Worm (Caenorhabditis elegans) whole organism, L1 larva: ENCODE data around the gene F19G12.4.

Source experiments
- C16A3.4 ChIP-seq: fragments of 150-350 bp; optimal IDR thresholded peaks from 2 replicates; lab custom pipeline; 2014; ENCODE audit warnings: missing biosample characterization, missing genetic modification characterization
- Y116A8C.19 ChIP-seq: sonication (generic microtip); optimal IDR thresholded peaks from 2 replicates; lab custom pipeline; 2016; ENCODE audit warnings: missing compliant biosample characterization, missing genetic modification characterization, borderline replicate concordance
- ama-1 ChIP-seq: fragments of 150-350 bp; optimal IDR thresholded peaks from 2 replicates; lab custom pipeline; 2014
- ceh-8 ChIP-seq: fragments of 200-800 bp; sonication (Bioruptor generic); optimal IDR thresholded peaks from 2 replicates; lab custom pipeline; 2018; ENCODE audit warnings: mild to moderate bottlenecking, missing genetic modification characterization, moderate library complexity, missing compliant biosample characterization
- ceh-88 ChIP-seq: fragments of 200-800 bp; sonication (Bioruptor generic); IDR thresholded peaks from 2 replicates; pipeline ENCODE4 v1.3.6; 2022; ENCODE audit warnings: missing genetic modification characterization, missing compliant biosample characterization
- ceh-90 ChIP-seq: sonication (generic microtip); optimal IDR thresholded peaks from 2 replicates; lab custom pipeline; 2016; ENCODE audit warnings: missing genetic modification characterization, missing compliant biosample characterization
- dpl-1 ChIP-seq, 3 experiments: fragments of 150-350 bp in 2 of 3; sonication (generic microtip) in 1 of 3; optimal IDR thresholded peaks; 2 replicates each; lab custom pipeline; 2014 to 2017; ENCODE audit warnings: missing biosample characterization in 3 of 3, missing genetic modification characterization in 3 of 3, missing genetic modification reagents in 3 of 3
- dsc-1 ChIP-seq: sonication (generic microtip); optimal IDR thresholded peaks from 2 replicates; lab custom pipeline; 2016; ENCODE audit warnings: mild to moderate bottlenecking, missing genetic modification characterization, missing compliant biosample characterization
- efl-1 ChIP-seq, 4 experiments: fragments of 150-350 bp; optimal IDR thresholded peaks in 3 of 4; peaks in 1 of 4; 1 replicate in 1 of 4; 2 replicates in 3 of 4; lab custom pipeline; 2014; ENCODE audit warnings: missing biosample characterization in 2 of 4, missing genetic modification characterization in 2 of 4, missing genetic modification reagents in 2 of 4
- efl-3 ChIP-seq: fragments of 200-800 bp; sonication (Bioruptor generic); optimal IDR thresholded peaks from 2 replicates; lab custom pipeline; 2018; ENCODE audit warnings: mild to moderate bottlenecking, missing genetic modification characterization, missing compliant biosample characterization
- egl-13 ChIP-seq: sonication (generic microtip); optimal IDR thresholded peaks from 2 replicates; lab custom pipeline; 2016; ENCODE audit warnings: missing genotype, missing genetic modification reagents, missing genetic modification characterization, missing compliant biosample characterization
- egl-27 ChIP-seq, 2 experiments: fragments of 150-350 bp in 1 of 2; sonication (generic microtip); optimal IDR thresholded peaks; 3 replicates each; lab custom pipeline; 2017 to 2018; ENCODE audit warnings: missing biosample characterization in 2 of 2, missing genetic modification characterization in 2 of 2, missing genetic modification reagents in 2 of 2
- elt-3 ChIP-seq, 6 experiments: fragments of 150-350 bp in 1 of 6; sonication (generic microtip); optimal IDR thresholded peaks; 2 replicates each; lab custom pipeline; 2017 to 2018; ENCODE audit warnings: missing biosample characterization in 6 of 6, missing genetic modification characterization in 6 of 6, inconsistent platforms in 1 of 6
- ets-5 ChIP-seq: fragments of 200-800 bp; sonication (Bioruptor generic); IDR thresholded peaks from 2 replicates; pipeline ENCODE4 v1.3.6; 2022; ENCODE audit warnings: missing genetic modification characterization, missing compliant biosample characterization
- fkh-10 ChIP-seq: sonication (generic microtip); optimal IDR thresholded peaks from 2 replicates; lab custom pipeline; 2017; ENCODE audit warnings: missing biosample characterization, missing genetic modification reagents, missing genetic modification characterization
- fkh-4 ChIP-seq: sonication (generic microtip); optimal IDR thresholded peaks from 2 replicates; lab custom pipeline; 2016; ENCODE audit warnings: missing compliant biosample characterization, missing genetic modification characterization, borderline replicate concordance
- fos-1 ChIP-seq: fragments of 150-350 bp; optimal IDR thresholded peaks from 2 replicates; lab custom pipeline; 2014; ENCODE audit warnings: missing biosample characterization, missing genetic modification characterization
- grh-1 ChIP-seq: fragments of 200-800 bp; sonication (Bioruptor generic); IDR thresholded peaks from 2 replicates; pipeline ENCODE4 v1.3.6; 2022; ENCODE audit warnings: missing genetic modification reagents, missing genetic modification characterization, missing compliant biosample characterization
- hlh-17 ChIP-seq: fragments of 200-800 bp; sonication (Bioruptor generic); optimal IDR thresholded peaks from 2 replicates; lab custom pipeline; 2018; ENCODE audit warnings: missing genetic modification characterization, mild to moderate bottlenecking, missing compliant biosample characterization, moderate library complexity, borderline replicate concordance
- irx-1 ChIP-seq: sonication (generic microtip); optimal IDR thresholded peaks from 2 replicates; lab custom pipeline; 2016; ENCODE audit warnings: missing genetic modification characterization, missing compliant biosample characterization
- lin-14 ChIP-seq: fragments of 200-800 bp; sonication (Bioruptor generic); optimal IDR thresholded peaks from 2 replicates; lab custom pipeline; 2018; ENCODE audit warnings: mild to moderate bottlenecking, missing genetic modification characterization, moderate library complexity, missing compliant biosample characterization
- lin-15B ChIP-seq: fragments of 150-350 bp; sonication (generic microtip); optimal IDR thresholded peaks from 3 replicates; lab custom pipeline; 2014; ENCODE audit warnings: missing biosample characterization, missing genetic modification characterization
- lin-35 ChIP-seq, 2 experiments: fragments of 150-350 bp; optimal IDR thresholded peaks; 2 replicates each; lab custom pipeline; 2014; ENCODE audit warnings: missing biosample characterization in 2 of 2, missing genetic modification characterization in 2 of 2, missing genetic modification reagents in 2 of 2
- lin-39 ChIP-seq: fragments of 150-350 bp; optimal IDR thresholded peaks from 2 replicates; lab custom pipeline; 2014; ENCODE audit warnings: missing biosample characterization, missing genetic modification reagents, missing genetic modification characterization
- lir-3 ChIP-seq: sonication (generic microtip); optimal IDR thresholded peaks from 2 replicates; lab custom pipeline; 2016; ENCODE audit warnings: mild to moderate bottlenecking, missing genetic modification characterization, moderate library complexity, missing compliant biosample characterization; ENCODE audit not compliant: poor library complexity
- lsy-2 ChIP-seq, 2 experiments: fragments of 150-350 bp; optimal IDR thresholded peaks; 2 replicates each; lab custom pipeline; 2014; ENCODE audit warnings: missing biosample characterization in 2 of 2, missing genetic modification characterization in 2 of 2
- mab-9 ChIP-seq: fragments of 200-800 bp; sonication (Bioruptor generic); IDR thresholded peaks from 2 replicates; pipeline ENCODE4 v1.3.6; 2022; ENCODE audit warnings: missing genetic modification reagents, missing genetic modification characterization, missing compliant biosample characterization
- mdl-1 ChIP-seq, 2 experiments: fragments of 150-350 bp; optimal IDR thresholded peaks; 2 replicates each; lab custom pipeline; 2014 to 2017; ENCODE audit warnings: missing biosample characterization in 2 of 2, missing genetic modification characterization in 2 of 2, inconsistent platforms in 1 of 2
- mep-1 ChIP-seq: fragments of 150-350 bp; optimal IDR thresholded peaks from 2 replicates; lab custom pipeline; 2014; ENCODE audit warnings: missing biosample characterization, missing genetic modification characterization
- nhr-12 ChIP-seq: sonication (generic microtip); optimal IDR thresholded peaks from 2 replicates; lab custom pipeline; 2017; ENCODE audit warnings: missing biosample characterization, missing genetic modification characterization
- nhr-19 ChIP-seq: fragments of 200-800 bp; sonication (Bioruptor generic); conservative IDR thresholded peaks from 2 replicates; pipeline ENCODE4 v1.3.6; 2022; ENCODE audit warnings: missing genetic modification characterization, missing compliant biosample characterization
- nhr-20 ChIP-seq: sonication (generic microtip); optimal IDR thresholded peaks from 2 replicates; lab custom pipeline; 2016; ENCODE audit warnings: mild to moderate bottlenecking, missing genetic modification characterization, missing compliant biosample characterization
- nhr-77 ChIP-seq: fragments of 150-350 bp; optimal IDR thresholded peaks from 2 replicates; lab custom pipeline; 2014; ENCODE audit warnings: missing biosample characterization, missing genetic modification characterization
- nhr-84 ChIP-seq: sonication (generic microtip); optimal IDR thresholded peaks from 2 replicates; lab custom pipeline; 2017; ENCODE audit warnings: missing biosample characterization, missing genetic modification characterization
- nhr-90 ChIP-seq: sonication (generic microtip); optimal IDR thresholded peaks from 2 replicates; lab custom pipeline; 2016; ENCODE audit warnings: mild to moderate bottlenecking, missing genetic modification characterization, missing compliant biosample characterization; ENCODE audit not compliant: poor library complexity
- pag-3 ChIP-seq: sonication (generic microtip); optimal IDR thresholded peaks from 2 replicates; lab custom pipeline; 2017; ENCODE audit warnings: missing genetic modification characterization, mild to moderate bottlenecking, missing compliant biosample characterization, antibody characterized with exemption, borderline replicate concordance; ENCODE audit not compliant: insufficient read depth
- pax-3 ChIP-seq: fragments of 200-800 bp; sonication (Bioruptor generic); optimal IDR thresholded peaks from 2 replicates; lab custom pipeline; 2018; ENCODE audit warnings: mild to moderate bottlenecking, missing genetic modification characterization, moderate library complexity, missing compliant biosample characterization
- snpc-4 ChIP-seq: fragments of 150-350 bp; optimal IDR thresholded peaks from 2 replicates; lab custom pipeline; 2014; ENCODE audit warnings: missing biosample characterization, missing genetic modification characterization
- snu-23 ChIP-seq: sonication (generic microtip); optimal IDR thresholded peaks from 2 replicates; lab custom pipeline; 2016; ENCODE audit warnings: missing genetic modification characterization, missing compliant biosample characterization
- sup-37 ChIP-seq: fragments of 200-800 bp; sonication (Bioruptor generic); optimal IDR thresholded peaks from 2 replicates; lab custom pipeline; 2018; ENCODE audit warnings: mild to moderate bottlenecking, missing genetic modification characterization, missing compliant biosample characterization
- swsn-7 ChIP-seq: sonication (generic microtip); optimal IDR thresholded peaks from 2 replicates; lab custom pipeline; 2016; ENCODE audit warnings: missing genetic modification characterization, missing compliant biosample characterization
- tlp-1 ChIP-seq: fragments of 150-350 bp; optimal IDR thresholded peaks from 2 replicates; lab custom pipeline; 2014; ENCODE audit warnings: missing biosample characterization, missing genetic modification characterization
- unc-130 ChIP-seq: fragments of 150-350 bp; optimal IDR thresholded peaks from 2 replicates; lab custom pipeline; 2017; ENCODE audit warnings: missing biosample characterization, missing genetic modification characterization, inconsistent platforms
- unc-62 ChIP-seq: fragments of 150-350 bp; optimal IDR thresholded peaks from 2 replicates; lab custom pipeline; 2014; ENCODE audit warnings: missing biosample characterization, missing genetic modification reagents, missing genetic modification characterization
- unc-98 ChIP-seq: fragments of 200-800 bp; sonication (Bioruptor generic); IDR thresholded peaks from 2 replicates; pipeline ENCODE4 v1.3.6; 2022; ENCODE audit warnings: missing genetic modification characterization, missing compliant biosample characterization
- vab-15 ChIP-seq: sonication (generic microtip); optimal IDR thresholded peaks from 2 replicates; lab custom pipeline; 2017; ENCODE audit warnings: missing genotype, mild to moderate bottlenecking, missing genetic modification characterization, missing compliant biosample characterization
- xbp-1 ChIP-seq: sonication (generic microtip); optimal IDR thresholded peaks from 2 replicates; lab custom pipeline; 2016; ENCODE audit warnings: missing genetic modification characterization, missing compliant biosample characterization
- zag-1 ChIP-seq: fragments of 150-350 bp; optimal IDR thresholded peaks from 2 replicates; lab custom pipeline; 2014; ENCODE audit warnings: missing biosample characterization, missing genetic modification characterization
- zip-4 ChIP-seq: fragments of 200-800 bp; sonication (Bioruptor generic); optimal IDR thresholded peaks from 2 replicates; lab custom pipeline; 2018; ENCODE audit warnings: mild to moderate bottlenecking, missing genetic modification characterization, moderate library complexity, missing compliant biosample characterization

Gene F19G12.4

ce11 chrX:1375071-1375470, 42.0 kb upstream of the F19G12.4 start:
- TF ChIP-seq mab-9 (0 out of 2 replicates have a peak, but pooled peaks have one; percentile 14), unc-98 (0 out of 2 replicates have a peak, but pooled peaks have one; percentile 45)

ce11 chrX:1379391-1379790, 37.7 kb upstream of the F19G12.4 start:
- TF ChIP-seq ets-5 (GFP tag; lab: Robert Waterston, UW) (no peak), C16A3.4 (tag; lab: Kevin White, UChicago) (peak; percentile 9), ceh-8 (GFP tag; lab: Kevin White, UChicago) (peak; percentile 55), nhr-12 (tag; lab: Kevin White, UChicago) (no peak), lin-35 (GFP tag; optimal IDR thresholded peaks at IDR 0.05; lab: Kevin White, UChicago) (peak in 1 of 2 experiments; percentile 62), nhr-20 (tag; lab: Kevin White, UChicago) (peak; percentile 34), dsc-1 (tag; lab: Kevin White, UChicago) (peak; percentile 67), mep-1 (tag; lab: Kevin White, UChicago) (peak; percentile 42), ama-1 (lab: Kevin White, UChicago) (no peak), unc-130 (tag; lab: Kevin White, UChicago) (no peak), pax-3 (tag; lab: Kevin White, UChicago) (no peak), irx-1 (peak; percentile 44), nhr-19 (GFP tag; lab: Robert Waterston, UW) (peak; percentile 64), efl-1 (optimal IDR thresholded peaks at IDR 0.05; lab: Kevin White, UChicago) (peak; percentile 9 to 24), efl-1 (GFP tag; optimal IDR thresholded peaks at IDR 0.05 in 1 of 2; lab: Kevin White, UChicago) (peak in 1 of 2 experiments; percentile 63), Y116A8C.19 (tag; lab: Kevin White, UChicago) (no peak), elt-3 (tag; optimal IDR thresholded peaks at IDR 0.05; lab: Kevin White, UChicago) (no peak), zag-1 (tag; lab: Kevin White, UChicago) (no peak), lir-3 (tag; lab: Kevin White, UChicago) (no peak), egl-27 (tag; optimal IDR thresholded peaks at IDR 0.05; lab: Kevin White, UChicago) (no peak), snpc-4 (peak; percentile 69), ceh-88 (GFP tag; lab: Robert Waterston, UW) (0 out of 2 replicates have a peak, but pooled peaks have one; percentile 20), fkh-10 (GFP tag; lab: Kevin White, UChicago) (peak; percentile 72), mab-9 (no peak), grh-1 (GFP tag; lab: Robert Waterston, UW) (peak; percentile 41), ceh-90 (tag; lab: Kevin White, UChicago) (no peak), lin-14 (GFP tag; lab: Kevin White, UChicago) (peak; percentile 49), lin-15B (tag; lab: Kevin White, UChicago) (no peak), hlh-17 (no peak), snu-23 (peak; percentile 66), swsn-7 (tag; lab: Kevin White, UChicago) (peak; percentile 33), unc-62 (GFP tag; lab: Kevin White, UChicago) (no peak), lsy-2 (tag; optimal IDR thresholded peaks at IDR 0.05; lab: Kevin White, UChicago) (peak; percentile 32 to 39), nhr-90 (tag; lab: Kevin White, UChicago) (peak; percentile 69), nhr-77 (tag; lab: Kevin White, UChicago) (peak; percentile 32), fos-1 (tag; lab: Kevin White, UChicago) (peak; percentile 36), efl-3 (GFP tag; lab: Kevin White, UChicago) (no peak), fkh-4 (tag; lab: Kevin White, UChicago) (no peak), lin-39 (tag; lab: Kevin White, UChicago) (no peak), dpl-1 (GFP tag; optimal IDR thresholded peaks at IDR 0.05; lab: Kevin White, UChicago) (peak in 1 of 3 experiments; percentile 19), tlp-1 (tag; lab: Kevin White, UChicago) (no peak), nhr-84 (tag; lab: Kevin White, UChicago) (no peak), pag-3 (tag; lab: Kevin White, UChicago) (no peak), sup-37 (no peak), egl-13 (no peak), xbp-1 (tag; lab: Kevin White, UChicago) (peak; percentile 25), mdl-1 (tag; optimal IDR thresholded peaks at IDR 0.05; lab: Kevin White, UChicago) (peak in 1 of 2 experiments; percentile 71), zip-4 (GFP tag; lab: Kevin White, UChicago) (no peak), vab-15 (tag; lab: Kevin White, UChicago) (no peak)
